Worm (Caenorhabditis elegans) whole organism, L1 larva: Measurements from ENCODE around the gene lipl-2.

ENCODE experiments used
- aly-2 ChIP-seq: fragments of 150-350 bp; optimal IDR thresholded peaks from 2 replicates; lab custom pipeline; 2014; ENCODE audit warnings: missing biosample characterization, missing genetic modification characterization
- irx-1 ChIP-seq: sonication (generic microtip); optimal IDR thresholded peaks from 2 replicates; lab custom pipeline; 2016; ENCODE audit warnings: missing genetic modification characterization, missing compliant biosample characterization

ce11 chrV:9771311-9771710 lies 20.1 kb upstream of the lipl-2 start:
- no peak for TF ChIP-seq aly-2 (tag; lab: Kevin White, UChicago)
- no peak for TF ChIP-seq irx-1 (tag; lab: Kevin White, UChicago)
